Fruit fly (Drosophila melanogaster) whole organism: ENCODE results near the gene Tim17b1.

Experiments used
- CG8478 ChIP-seq: fragments of >200 bp; optimal IDR thresholded peaks from 2 replicates; lab custom pipeline; 2018; ENCODE audit warnings: inconsistent platforms
- Dll ChIP-seq: fragments of >200 bp; optimal IDR thresholded peaks from 2 replicates; lab custom pipeline; 2017
- EcR ChIP-seq, 2 experiments: fragments of >200 bp; optimal IDR thresholded peaks; 2 replicates each; lab custom pipeline; 2017; ENCODE audit warnings: missing biosample characterization in 2 of 2, missing genetic modification characterization in 2 of 2, missing genetic modification reagents in 2 of 2
- pan ChIP-seq: fragments of >200 bp; optimal IDR thresholded peaks from 2 replicates; lab custom pipeline; 2017
- psq ChIP-seq: fragments of >200 bp; optimal IDR thresholded peaks from 2 replicates; lab custom pipeline; 2017
- usp ChIP-seq: fragments of >200 bp; optimal IDR thresholded peaks from 2 replicates; lab custom pipeline; 2017; ENCODE audit warnings: missing biosample characterization, missing genetic modification characterization, mixed read lengths

The Tim17b1 gene

DNA sequence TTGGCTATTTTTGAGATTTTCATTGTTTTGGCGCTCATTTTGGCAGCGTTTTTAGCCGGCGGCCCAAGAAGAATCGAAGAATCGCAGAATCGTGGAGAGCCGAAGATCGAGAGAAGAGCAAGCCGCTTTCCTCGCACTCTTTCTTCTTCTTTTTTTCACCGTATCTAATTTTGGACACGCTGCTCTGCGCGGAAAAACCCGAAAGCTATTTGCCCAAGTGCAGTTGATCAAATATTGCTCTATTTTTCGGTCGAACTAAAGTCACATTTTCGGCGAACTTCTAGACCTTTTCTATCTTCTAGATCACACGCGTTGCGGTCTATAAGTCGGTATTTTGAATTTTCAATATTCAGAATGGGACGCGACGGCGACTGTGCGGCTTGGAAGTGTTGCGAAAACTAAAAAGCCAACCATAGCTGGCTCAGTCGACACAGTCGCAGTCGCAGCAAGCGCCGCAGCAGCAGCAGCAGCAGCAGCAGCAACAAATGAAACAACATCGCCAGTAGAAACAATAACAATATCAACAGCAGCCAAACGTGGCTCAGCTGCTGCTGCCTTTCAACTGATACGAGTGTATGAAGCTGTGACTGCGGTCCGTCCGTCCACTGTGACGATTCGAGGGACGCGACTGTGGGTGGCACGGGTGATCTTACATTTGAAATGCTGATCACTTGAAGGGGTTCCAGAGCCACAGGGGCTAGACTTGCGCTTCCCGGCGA is 12.9 kb upstream of the Tim17b1 start:
- TF ChIP-seq usp (no peak), CG8478 (lab: Kevin White, UChicago) (no peak), pan (lab: Kevin White, UChicago) (no peak), psq (lab: Kevin White, UChicago) (no peak), EcR (GFP tag; optimal IDR thresholded peaks at IDR 0.05; lab: Kevin White, UChicago) (no peak), Dll (no peak)

DNA sequence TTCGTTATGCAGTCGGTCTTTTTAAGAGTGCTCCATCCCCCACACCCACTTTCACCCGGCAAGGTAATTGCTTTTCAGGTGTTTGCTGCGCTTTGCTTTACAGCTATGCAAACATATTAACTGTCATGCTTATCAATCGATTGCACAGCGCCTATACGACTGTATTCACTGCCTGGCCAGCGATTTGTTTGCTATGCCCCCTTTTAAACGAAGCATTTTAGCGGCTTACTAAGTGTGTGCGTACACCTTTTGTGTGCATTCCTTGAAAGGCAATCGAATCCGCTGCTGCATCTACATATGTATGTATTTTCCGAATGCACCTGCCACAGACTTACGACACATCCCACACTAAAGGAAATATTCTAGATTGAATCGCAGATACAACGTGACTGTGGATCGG is 12.0 kb upstream of the Tim17b1 start:
- TF ChIP-seq pan (lab: Kevin White, UChicago) (no peak), Dll (no peak), CG8478 (lab: Kevin White, UChicago) (no peak), psq (lab: Kevin White, UChicago) (no peak), usp (no peak), EcR (GFP tag; optimal IDR thresholded peaks at IDR 0.05; lab: Kevin White, UChicago) (no peak)

DNA sequence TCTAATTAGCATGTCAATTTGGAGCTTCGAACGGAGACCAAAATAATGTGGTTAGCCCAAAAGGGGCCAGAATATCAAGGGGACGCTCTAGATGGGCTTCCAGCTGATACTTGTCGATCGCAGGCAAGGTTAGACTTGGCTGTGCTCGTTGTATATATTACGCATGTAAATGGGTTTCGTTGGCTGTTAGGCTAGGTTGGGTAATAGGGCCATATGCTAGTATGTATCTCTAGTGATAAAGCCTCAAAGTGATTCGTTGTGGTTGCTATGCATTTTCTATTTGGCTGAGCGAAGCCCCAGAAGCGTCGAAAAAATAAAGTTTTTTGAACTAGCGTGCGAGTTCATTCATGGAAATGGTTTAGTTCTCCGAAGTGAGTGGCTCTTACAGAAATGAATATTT is 9.2 kb upstream of the Tim17b1 start:
- TF ChIP-seq psq (lab: Kevin White, UChicago) (no peak), EcR (GFP tag; optimal IDR thresholded peaks at IDR 0.05; lab: Kevin White, UChicago) (no peak), pan (lab: Kevin White, UChicago) (no peak), usp (no peak), CG8478 (lab: Kevin White, UChicago) (no peak), Dll (no peak)

DNA sequence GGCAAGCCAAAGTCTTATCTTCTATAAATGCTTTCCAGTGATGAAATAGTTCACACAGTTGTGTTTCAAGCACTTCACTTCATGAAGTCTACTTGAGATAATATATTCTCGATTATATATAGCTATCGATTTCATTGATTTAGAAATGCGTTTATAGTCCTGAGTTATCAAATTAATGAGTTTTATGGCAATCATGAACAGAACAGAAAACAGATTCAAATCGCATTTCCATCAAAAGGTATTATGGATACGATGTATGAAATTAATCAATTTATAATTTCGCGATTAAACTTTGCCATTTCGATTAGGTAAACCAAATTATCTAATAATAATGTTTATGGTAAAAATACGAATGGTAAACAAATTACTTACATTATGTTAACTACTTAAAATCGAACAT is 4.9 kb upstream of the Tim17b1 start:
- TF ChIP-seq psq (lab: Kevin White, UChicago) (no peak), EcR (GFP tag; optimal IDR thresholded peaks at IDR 0.05; lab: Kevin White, UChicago) (no peak), Dll (no peak), CG8478 (lab: Kevin White, UChicago) (no peak), pan (lab: Kevin White, UChicago) (no peak)

DNA sequence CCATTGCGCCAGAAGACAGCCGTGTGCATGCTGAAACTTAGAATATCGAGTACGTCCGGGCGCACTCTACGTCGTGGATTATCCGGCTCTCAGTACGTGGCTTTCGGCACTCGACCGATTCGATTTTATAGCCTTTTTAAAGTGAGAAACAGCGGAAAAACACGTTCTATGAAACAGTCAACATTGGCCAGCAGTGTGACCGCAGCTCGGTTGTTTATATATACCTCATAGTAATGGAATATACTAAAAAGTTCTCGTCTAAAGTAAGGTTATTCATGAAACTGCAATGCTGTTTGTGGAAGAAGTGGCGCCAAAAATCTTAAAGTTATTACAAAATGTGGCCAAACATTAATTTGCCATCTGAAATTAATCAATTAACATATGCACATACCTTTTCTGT is 2.6 kb upstream of the Tim17b1 start:
- TF ChIP-seq CG8478 (lab: Kevin White, UChicago): no peak
- no peak for TF ChIP-seq usp
- no peak for TF ChIP-seq Dll
- no peak for TF ChIP-seq psq (lab: Kevin White, UChicago)
- no peak for TF ChIP-seq EcR (GFP tag; optimal IDR thresholded peaks at IDR 0.05; lab: Kevin White, UChicago)
- TF ChIP-seq pan (lab: Kevin White, UChicago): no peak

DNA sequence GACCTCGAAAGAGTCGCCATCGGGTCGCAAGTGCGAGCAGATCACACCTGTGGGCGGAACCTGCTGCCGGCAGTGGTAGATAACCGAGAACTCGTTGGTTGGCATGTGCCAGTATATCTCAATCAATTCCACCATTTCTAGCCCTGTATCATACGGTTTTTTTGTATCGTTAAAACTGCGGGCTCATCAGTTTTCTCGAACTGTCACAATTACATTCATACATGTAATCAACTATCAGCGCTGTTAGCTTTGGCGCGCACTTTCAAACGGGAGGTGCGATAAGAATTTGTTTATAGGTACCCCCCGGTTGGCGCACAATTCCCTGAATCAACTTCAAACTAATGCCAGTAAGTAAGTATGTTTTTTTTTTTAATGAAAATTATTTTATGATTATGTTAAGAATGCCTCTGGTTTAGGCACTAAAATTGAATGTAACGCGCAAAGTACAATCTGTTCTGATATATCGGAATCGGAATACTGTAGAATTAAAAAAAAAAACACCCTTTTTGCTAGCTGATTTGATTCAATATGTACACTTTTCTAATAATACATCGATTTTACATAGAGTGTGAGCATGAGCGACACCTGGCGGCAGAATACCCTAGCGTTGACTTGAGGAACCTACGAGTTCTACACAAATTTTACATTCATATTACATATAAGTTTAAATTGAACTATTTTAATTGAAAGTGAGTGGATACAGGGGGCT is 1.2 kb upstream of the Tim17b1 start:
- TF ChIP-seq EcR (GFP tag; optimal IDR thresholded peaks at IDR 0.05; lab: Kevin White, UChicago): no peak
- no peak for TF ChIP-seq CG8478 (lab: Kevin White, UChicago)
- no peak for TF ChIP-seq usp
- TF ChIP-seq pan (lab: Kevin White, UChicago): no peak
- TF ChIP-seq Dll: no peak
- TF ChIP-seq psq (lab: Kevin White, UChicago): no peak

DNA sequence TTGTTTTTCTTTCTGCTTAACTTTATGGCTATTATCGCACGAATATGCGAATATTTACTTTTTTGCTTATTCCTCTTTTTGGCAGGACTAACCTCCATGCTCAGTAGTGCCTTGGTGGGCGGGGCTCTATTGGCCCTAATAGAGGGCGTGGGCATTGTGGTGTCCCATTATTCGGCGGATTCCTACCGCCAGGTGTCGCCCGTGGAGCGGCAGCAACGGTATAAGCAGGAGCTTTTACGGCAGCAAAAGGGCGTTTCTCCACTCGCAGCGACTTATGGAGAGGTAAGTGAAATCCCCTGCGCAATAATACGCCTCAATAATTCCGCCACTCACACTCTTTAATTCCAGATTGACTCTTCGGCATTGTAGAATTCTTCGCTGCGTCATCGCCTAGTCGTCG is 675 bp downstream of the Tim17b1 start:
- TF ChIP-seq Dll (no peak), pan (lab: Kevin White, UChicago) (no peak), EcR (GFP tag; optimal IDR thresholded peaks at IDR 0.05; lab: Kevin White, UChicago) (no peak), psq (lab: Kevin White, UChicago) (no peak), CG8478 (lab: Kevin White, UChicago) (no peak), usp (no peak)

DNA sequence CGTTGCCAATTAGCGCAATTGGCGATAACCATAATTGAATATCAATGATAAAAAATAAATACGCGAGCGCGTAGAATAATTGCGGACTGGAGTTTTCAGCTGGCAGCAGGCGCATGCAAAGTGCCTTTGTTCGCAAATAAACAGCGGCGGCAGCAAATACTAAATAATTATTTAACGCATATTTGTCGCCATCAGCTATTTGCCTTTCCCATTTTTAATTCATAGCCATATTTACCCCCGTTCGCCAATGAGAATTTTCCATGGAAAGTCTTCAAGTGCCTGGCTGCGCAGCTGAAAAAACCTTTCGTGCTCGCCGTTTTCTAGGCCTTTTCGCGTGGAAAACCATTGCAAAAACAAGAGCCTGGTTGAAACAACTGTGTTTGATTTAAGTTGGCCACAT is 2.0 kb downstream of the Tim17b1 start:
- no peak for TF ChIP-seq pan (lab: Kevin White, UChicago)
- no peak for TF ChIP-seq Dll
- no peak for TF ChIP-seq psq (lab: Kevin White, UChicago)
- TF ChIP-seq EcR (GFP tag; optimal IDR thresholded peaks at IDR 0.05; lab: Kevin White, UChicago): no peak
- TF ChIP-seq usp: no peak
- no peak for TF ChIP-seq CG8478 (lab: Kevin White, UChicago)

DNA sequence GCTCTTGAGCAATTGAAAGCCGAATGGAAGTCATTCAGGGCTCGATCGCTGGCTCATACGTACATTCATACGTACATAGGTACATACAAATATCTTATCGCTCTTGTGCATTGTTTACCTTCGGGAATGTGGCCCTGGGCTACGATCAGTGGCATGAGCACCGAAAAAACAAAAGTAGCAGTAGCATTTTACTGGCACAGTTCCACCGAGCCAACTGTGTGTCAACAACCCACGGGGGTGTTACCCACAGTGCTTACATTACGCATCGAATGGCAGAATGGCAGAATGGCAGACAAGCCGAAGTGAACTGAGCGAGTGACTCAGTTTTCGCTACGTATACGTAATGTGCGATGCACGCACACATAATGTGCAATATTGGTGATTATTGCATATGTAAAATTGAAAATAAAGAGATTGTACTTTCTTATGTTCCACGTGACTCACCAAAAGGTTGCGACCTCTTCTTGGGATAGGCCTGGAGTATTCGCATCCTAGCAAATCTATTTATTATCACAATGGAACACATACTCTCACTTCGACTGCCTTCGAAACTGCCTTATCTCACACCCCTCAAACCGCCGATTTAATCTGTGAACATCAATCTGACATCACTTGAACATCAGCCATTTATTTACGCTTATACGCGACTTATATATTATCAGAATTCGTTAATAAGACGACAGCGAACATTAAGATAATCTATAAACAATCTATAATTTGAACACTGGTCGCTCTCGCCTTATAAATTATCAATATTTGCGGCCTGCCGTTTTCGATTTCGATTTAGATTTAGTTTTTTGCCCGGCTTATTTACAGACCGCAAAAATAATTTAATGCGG is 3.2 kb downstream of the Tim17b1 start:
- TF ChIP-seq Dll (no peak), psq (lab: Kevin White, UChicago) (no peak)

DNA sequence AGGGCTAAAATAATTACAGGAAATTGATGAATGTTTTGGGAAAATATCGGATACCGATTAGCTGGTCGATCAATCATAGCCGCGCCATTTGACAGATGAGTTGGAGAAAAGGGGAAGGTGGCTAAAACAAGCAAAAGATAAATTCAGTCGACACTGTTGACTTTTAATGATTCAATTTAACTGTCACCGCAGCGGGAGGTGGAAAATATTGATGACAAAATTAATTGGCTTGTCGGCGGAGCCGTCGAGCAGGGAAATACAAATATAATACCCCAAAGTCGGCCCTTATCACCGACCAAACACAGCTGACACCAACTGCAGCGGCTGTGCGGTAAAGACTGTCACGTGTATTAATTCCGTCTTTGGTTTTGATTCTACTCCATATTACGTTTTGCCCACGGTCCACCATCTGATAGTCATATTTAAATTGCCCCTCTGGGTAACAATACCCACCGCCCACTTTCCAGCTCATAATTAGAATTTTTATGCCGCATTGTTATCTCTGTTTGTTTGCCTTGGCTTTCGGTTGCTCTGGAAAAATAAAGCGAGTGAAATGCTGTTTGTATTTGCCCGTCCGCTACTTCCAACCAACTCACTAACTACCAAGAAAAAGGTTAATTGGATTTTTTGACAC is 6.0 kb downstream of the Tim17b1 start:
- TF ChIP-seq usp: no peak
- TF ChIP-seq psq (lab: Kevin White, UChicago): no peak
- no peak for TF ChIP-seq EcR (GFP tag; optimal IDR thresholded peaks at IDR 0.05; lab: Kevin White, UChicago)
- TF ChIP-seq CG8478 (lab: Kevin White, UChicago): no peak
- no peak for TF ChIP-seq pan (lab: Kevin White, UChicago)
- no peak for TF ChIP-seq Dll

DNA sequence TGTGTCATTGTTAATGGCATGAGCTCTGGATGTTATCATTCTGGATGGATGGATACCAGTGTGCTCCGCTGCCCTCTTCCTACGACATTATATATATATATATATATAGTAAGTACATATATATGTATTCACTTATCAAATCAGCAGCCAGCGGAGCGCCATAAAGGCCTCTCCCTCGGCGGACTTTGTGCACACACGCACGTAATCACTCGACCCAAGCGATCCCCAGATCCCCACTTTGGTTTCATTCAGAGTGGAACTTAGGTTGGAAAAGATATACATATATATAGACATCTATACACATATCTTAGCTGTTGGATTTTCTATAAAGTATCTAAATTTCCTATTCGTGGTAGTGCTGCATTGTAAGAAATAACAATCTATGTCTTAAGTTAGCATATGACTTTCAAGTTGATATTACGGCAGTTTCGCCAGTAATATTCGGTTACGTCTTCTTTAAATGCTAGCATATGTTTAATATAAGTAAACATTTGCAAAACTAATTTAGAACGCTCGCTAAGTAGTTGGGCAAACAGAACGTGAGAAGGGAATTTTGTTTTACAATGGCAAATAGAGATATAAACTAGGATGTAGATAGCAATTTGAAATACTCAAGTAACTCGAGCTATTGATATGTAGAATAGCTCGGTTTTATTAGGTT is 8.3 kb downstream of the Tim17b1 start:
- no peak for TF ChIP-seq pan (lab: Kevin White, UChicago)
- no peak for TF ChIP-seq EcR (GFP tag; optimal IDR thresholded peaks at IDR 0.05; lab: Kevin White, UChicago)
- no peak for TF ChIP-seq Dll
- no peak for TF ChIP-seq psq (lab: Kevin White, UChicago)
- no peak for TF ChIP-seq usp
